Worm (Caenorhabditis elegans) whole organism, young adult: ENCODE data around the gene srz-6.

Experiments
- B0035.1 ChIP-seq: sonication (generic microtip); optimal IDR thresholded peaks from 2 replicates; lab custom pipeline; 2016; ENCODE audit warnings: missing genetic modification characterization, mild to moderate bottlenecking, missing compliant biosample characterization, missing genotype, missing genetic modification reagents
- T07F8.4 ChIP-seq: sonication (generic microtip); optimal IDR thresholded peaks from 2 replicates; lab custom pipeline; 2016; ENCODE audit warnings: mild to moderate bottlenecking, missing genetic modification characterization, moderate library complexity, missing compliant biosample characterization
- Y56A3A.18 ChIP-seq: fragments of 200-800 bp; sonication (Bioruptor generic); IDR thresholded peaks from 2 replicates; pipeline ENCODE4 v1.3.6; 2022; ENCODE audit warnings: missing genetic modification reagents, missing genetic modification characterization, missing compliant biosample characterization
- lin-54 ChIP-seq: fragments of 200-800 bp; sonication (Bioruptor generic); optimal IDR thresholded peaks from 2 replicates; lab custom pipeline; 2018; ENCODE audit warnings: mild to moderate bottlenecking, missing genetic modification characterization, missing compliant biosample characterization
- nhr-179 ChIP-seq: sonication (generic microtip); optimal IDR thresholded peaks from 2 replicates; lab custom pipeline; 2016; ENCODE audit warnings: mild to moderate bottlenecking, missing genetic modification characterization, missing compliant biosample characterization
- somi-1 ChIP-seq: fragments of 200-800 bp; sonication (Bioruptor generic); optimal IDR thresholded peaks from 2 replicates; lab custom pipeline; 2018; ENCODE audit warnings: mild to moderate bottlenecking, missing genetic modification characterization, missing compliant biosample characterization
- unc-62 ChIP-seq: fragments of 150-350 bp; optimal IDR thresholded peaks from 2 replicates; lab custom pipeline; 2014; ENCODE audit warnings: missing biosample characterization, missing genetic modification reagents, missing genetic modification characterization
- ztf-6 ChIP-seq: fragments of 200-800 bp; sonication (Bioruptor generic); IDR thresholded peaks from 2 replicates; pipeline ENCODE4 v1.3.6; 2022; ENCODE audit warnings: missing genetic modification reagents, missing genetic modification characterization, missing compliant biosample characterization

DNA sequence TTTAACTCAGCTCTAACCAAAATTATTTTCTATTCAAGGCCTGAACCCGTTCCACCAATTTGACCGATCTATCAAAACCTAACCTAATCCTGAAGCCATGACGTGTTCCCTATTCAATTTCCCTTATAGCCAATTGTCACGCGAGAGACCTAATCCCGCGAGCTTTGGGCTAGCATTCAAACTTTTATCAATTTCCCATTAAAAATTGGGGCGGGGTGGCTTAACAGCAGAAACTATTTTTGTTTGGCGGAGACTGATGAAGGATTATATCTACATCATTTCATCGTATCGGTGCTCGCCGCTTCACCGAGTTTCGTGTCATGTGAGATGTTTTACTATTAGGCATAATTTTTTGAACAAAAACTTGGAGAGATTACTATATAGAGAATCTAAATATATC, 3.2 kb upstream of the srz-6 start:
- TF ChIP-seq lin-54 (GFP tag; lab: Kevin White, UChicago) = no peak
- no peak for TF ChIP-seq nhr-179 (tag; lab: Kevin White, UChicago)
- TF ChIP-seq unc-62 (GFP tag; lab: Kevin White, UChicago) = no peak
- no peak for TF ChIP-seq T07F8.4
- no peak for TF ChIP-seq Y56A3A.18 (GFP tag; lab: Robert Waterston, UW)
- TF ChIP-seq somi-1 = no peak
- no peak for TF ChIP-seq ztf-6 (GFP tag; lab: Robert Waterston, UW)
- no peak for TF ChIP-seq B0035.1 (tag; lab: Kevin White, UChicago)
